Fruit fly (Drosophila melanogaster): ENCODE data around the gene Nufip.

The Nufip gene

dm6 chr3L:18786427-18787104, 38.4 kb upstream of the Nufip start (continued):
- TF ChIP-seq Dp (GFP tag; optimal IDR thresholded peaks at IDR 0.05): peak; percentile 19
- TF ChIP-seq CG4820 (GFP tag; optimal IDR thresholded peaks at IDR 0.05): peak; percentile 56
- TF ChIP-seq so (GFP tag; IDR thresholded peaks at IDR 0.05): peak; percentile 12; the same call in 1 of the 3 replicates
- peak; percentile 75 for TF ChIP-seq Abd-B (GFP tag; optimal IDR thresholded peaks at IDR 0.05)
- peak; percentile 6 for TF ChIP-seq kay (GFP tag; optimal IDR thresholded peaks at IDR 0.05)
- no peak for TF ChIP-seq CG5953 (GFP tag; IDR thresholded peaks at IDR 0.05)
- TF ChIP-seq cg (GFP tag; optimal IDR thresholded peaks at IDR 0.05): peak; percentile 45
- peak; percentile 81 for TF ChIP-seq row (GFP tag; IDR thresholded peaks at IDR 0.05)
- peak; percentile 12; the same call in 1 of the 2 replicates for TF ChIP-seq sob (GFP tag; IDR thresholded peaks at IDR 0.05)
- TF ChIP-seq toy (GFP tag; IDR thresholded peaks at IDR 0.05): 0 out of 2 replicates have a peak, but pooled peaks have one; percentile 1
- peak; percentile 40; the same call in 1 of the 2 replicates for TF ChIP-seq CG14441 (GFP tag; IDR thresholded peaks at IDR 0.05)
- TF ChIP-seq crc (GFP tag; optimal IDR thresholded peaks at IDR 0.05): peak; percentile 34
- peak; percentile 29 for TF ChIP-seq NfI (GFP tag; optimal IDR thresholded peaks at IDR 0.05)
- TF ChIP-seq CG34376 (GFP tag; optimal IDR thresholded peaks at IDR 0.05): peak; percentile 71
- TF ChIP-seq Xbp1 (GFP tag; optimal IDR thresholded peaks at IDR 0.05): peak; percentile 69
- TF ChIP-seq sc (optimal IDR thresholded peaks at IDR 0.05): no peak
- no peak for TF ChIP-seq sc (GFP tag; optimal IDR thresholded peaks at IDR 0.05)
- TF ChIP-seq CG12769 (tag; optimal IDR thresholded peaks at IDR 0.05): peak; percentile 62
- TF ChIP-seq CG8388 (GFP tag; optimal IDR thresholded peaks at IDR 0.05): peak; percentile 28
- TF ChIP-seq odd (GFP tag; optimal IDR thresholded peaks at IDR 0.05): peak; percentile 63
- peak; percentile 37 for TF ChIP-seq mam (GFP tag; optimal IDR thresholded peaks at IDR 0.05)
- TF ChIP-seq CG32772 (GFP tag; IDR thresholded peaks at IDR 0.05): peak; percentile 81
- no peak for TF ChIP-seq repo (GFP tag; optimal IDR thresholded peaks at IDR 0.05)
- TF ChIP-seq h (optimal IDR thresholded peaks at IDR 0.05): no peak
- TF ChIP-seq CG18011 (GFP tag; optimal IDR thresholded peaks at IDR 0.05): peak; percentile 37
- peak; percentile 21; the same call in 1 of the 2 replicates for TF ChIP-seq MBD-R2 (GFP tag; IDR thresholded peaks at IDR 0.05)
- TF ChIP-seq Sin3A (optimal IDR thresholded peaks at IDR 0.05): no peak
- TF ChIP-seq Chrac-16 (GFP tag; optimal IDR thresholded peaks at IDR 0.05): peak; percentile 26
- peak; percentile 42 for TF ChIP-seq kah (GFP tag; optimal IDR thresholded peaks at IDR 0.05)
- peak; percentile 20 for TF ChIP-seq Nf-YB (GFP tag; optimal IDR thresholded peaks at IDR 0.05)
- TF ChIP-seq gro (GFP tag; optimal IDR thresholded peaks at IDR 0.05): peak; percentile 20
- peak; percentile 22; the same call in 1 of the 3 replicates for TF ChIP-seq gce (GFP tag; IDR thresholded peaks at IDR 0.05)
- TF ChIP-seq CG7357 (GFP tag; IDR thresholded peaks at IDR 0.05): peak; percentile 64
- TF ChIP-seq Dip2 (GFP tag; IDR thresholded peaks at IDR 0.05): no peak
- TF ChIP-seq abd-A (tag; optimal IDR thresholded peaks at IDR 0.05): peak; percentile 95
- peak; percentile 65 for TF ChIP-seq CG13296 (GFP tag; optimal IDR thresholded peaks at IDR 0.05)
- peak; percentile 29 for TF ChIP-seq CTCF (GFP tag; optimal IDR thresholded peaks at IDR 0.05)
- no peak for TF ChIP-seq CG6175 (GFP tag; IDR thresholded peaks at IDR 0.05)
- no peak for TF ChIP-seq CG2202 (tag; optimal IDR thresholded peaks at IDR 0.05)
- TF ChIP-seq CG5180 (GFP tag; optimal IDR thresholded peaks at IDR 0.05): peak; percentile 59
- peak; percentile 53 for TF ChIP-seq Blimp-1 (GFP tag; optimal IDR thresholded peaks at IDR 0.05)
- peak; percentile 89 for TF ChIP-seq dmrt99B (tag; optimal IDR thresholded peaks at IDR 0.05)
- peak; percentile 60 for TF ChIP-seq CG10209 (GFP tag; optimal IDR thresholded peaks at IDR 0.05)
- TF ChIP-seq CG34422 (GFP tag; IDR thresholded peaks at IDR 0.05): peak; percentile 44; the same call in 1 of the 3 replicates
- peak; percentile 21; the same call in 1 of the 2 replicates for TF ChIP-seq Rfx (GFP tag; IDR thresholded peaks at IDR 0.05)
- peak; percentile 41 for TF ChIP-seq maf-S (GFP tag; optimal IDR thresholded peaks at IDR 0.05)
- TF ChIP-seq dimm (GFP tag; IDR thresholded peaks at IDR 0.05): no peak
- TF ChIP-seq D (optimal IDR thresholded peaks at IDR 0.05): no peak
- TF ChIP-seq D (GFP tag; optimal IDR thresholded peaks at IDR 0.05): peak; percentile 1
- TF ChIP-seq CG2712 (tag; optimal IDR thresholded peaks at IDR 0.05): peak; percentile 63
- peak; percentile 87 for TF ChIP-seq CG2678 (tag; optimal IDR thresholded peaks at IDR 0.05)

All from whole organism, embryonic.